ENCODE assay signal across 4 worm cellular contexts in genomic region chrX:15707366-15707892, ce11.
TF ChIP-seq lines count a peak whose summit lies in the region.

No protein-coding gene starts in this region.

TF ChIP-seq in whole organism, L2 larva, 48 proteins besides CTCF, POLR2A, EP300 and RAD21 (continued from another document):
- peak; percentile 51 for TF ChIP-seq nhr-25 (tag; optimal IDR thresholded peaks at IDR 0.05; lab: Kevin White, UChicago)
- no peak for TF ChIP-seq unc-62 (GFP tag; optimal IDR thresholded peaks at IDR 0.05; lab: Kevin White, UChicago)
- peak; percentile 78 for TF ChIP-seq sem-4 (tag; optimal IDR thresholded peaks at IDR 0.05; lab: Kevin White, UChicago)
- no peak for TF ChIP-seq mbf-1 (tag; optimal IDR thresholded peaks at IDR 0.05; lab: Kevin White, UChicago)
- TF ChIP-seq Y55F3AM.14 (GFP tag; optimal IDR thresholded peaks at IDR 0.05; lab: Kevin White, UChicago) = peak; percentile 88
- peak; percentile 73 for TF ChIP-seq mab-5 (tag; optimal IDR thresholded peaks at IDR 0.05; lab: Kevin White, UChicago)
- TF ChIP-seq nhr-129 (tag; optimal IDR thresholded peaks at IDR 0.05; lab: Kevin White, UChicago) = peak; percentile 92
- TF ChIP-seq ztf-4 (tag; optimal IDR thresholded peaks at IDR 0.05; lab: Kevin White, UChicago) = peak; percentile 83
- TF ChIP-seq ceh-82 (tag; optimal IDR thresholded peaks at IDR 0.05; lab: Kevin White, UChicago) = peak; percentile 9
- no peak for TF ChIP-seq nhr-11 (tag; optimal IDR thresholded peaks at IDR 0.05; lab: Kevin White, UChicago)
- no peak for TF ChIP-seq dmd-4 (tag; optimal IDR thresholded peaks at IDR 0.05; lab: Kevin White, UChicago)
- no peak for TF ChIP-seq ama-1 (optimal IDR thresholded peaks at IDR 0.05; lab: Kevin White, UChicago)
- TF ChIP-seq nhr-21 (tag; optimal IDR thresholded peaks at IDR 0.05; lab: Kevin White, UChicago) = peak; percentile 73
- TF ChIP-seq nhr-10 (tag; optimal IDR thresholded peaks at IDR 0.05; lab: Kevin White, UChicago) = peak; percentile 42
- TF ChIP-seq aly-2 (tag; optimal IDR thresholded peaks at IDR 0.05; lab: Kevin White, UChicago) = no peak
- TF ChIP-seq sma-9 (GFP tag; optimal IDR thresholded peaks at IDR 0.05; lab: Kevin White, UChicago) = peak; percentile 98
- peak; percentile 83 for TF ChIP-seq sma-9 (tag; optimal IDR thresholded peaks at IDR 0.05; lab: Kevin White, UChicago)
- TF ChIP-seq fos-1 (tag; optimal IDR thresholded peaks at IDR 0.05; lab: Kevin White, UChicago) = peak; percentile 78
- peak; percentile 88 for TF ChIP-seq egl-27 (tag; optimal IDR thresholded peaks at IDR 0.05; lab: Kevin White, UChicago)
- TF ChIP-seq ztf-11 (tag; optimal IDR thresholded peaks at IDR 0.05; lab: Kevin White, UChicago) = no peak
- peak; percentile 70 for TF ChIP-seq lin-13 (GFP tag; optimal IDR thresholded peaks at IDR 0.05; lab: Kevin White, UChicago)
- peak; percentile 76 for TF ChIP-seq C34F6.9 (tag; optimal IDR thresholded peaks at IDR 0.05; lab: Kevin White, UChicago)
- TF ChIP-seq elt-1 (tag; optimal IDR thresholded peaks at IDR 0.05; lab: Kevin White, UChicago) = no peak
- TF ChIP-seq sma-3 (GFP tag; optimal IDR thresholded peaks at IDR 0.05; lab: Kevin White, UChicago) = peak; percentile 25
- no peak for TF ChIP-seq alr-1 (tag; optimal IDR thresholded peaks at IDR 0.05; lab: Kevin White, UChicago)
TF ChIP-seq in whole organism, L2 larva: peak in this region for 27.

TF ChIP-seq in whole organism, L4 larva, 104 proteins besides CTCF, POLR2A, EP300 and RAD21 (continued from another document and continues in another):
- peak; percentile 76 for TF ChIP-seq nhr-11 (tag; optimal IDR thresholded peaks at IDR 0.05; lab: Kevin White, UChicago)
- TF ChIP-seq mes-2 (tag; optimal IDR thresholded peaks at IDR 0.05; lab: Kevin White, UChicago; ENCODE audit: poor library complexity, severe bottlenecking) = peak; percentile 55
- TF ChIP-seq madf-5 (GFP tag; IDR thresholded peaks at IDR 0.05; lab: Robert Waterston, UW) = no peak
- no peak for TF ChIP-seq F44E2.7 (GFP tag; IDR thresholded peaks at IDR 0.05; lab: Robert Waterston, UW)
- peak; percentile 10 for TF ChIP-seq ztf-7 (tag; optimal IDR thresholded peaks at IDR 0.05; lab: Kevin White, UChicago)
- no peak for TF ChIP-seq sdz-12 (GFP tag; optimal IDR thresholded peaks at IDR 0.05; lab: Kevin White, UChicago)
- TF ChIP-seq hlh-11 (tag; optimal IDR thresholded peaks at IDR 0.05; lab: Kevin White, UChicago) = peak; percentile 95
- TF ChIP-seq zag-1 (tag; optimal IDR thresholded peaks at IDR 0.05; lab: Kevin White, UChicago) = no peak
- TF ChIP-seq daf-16 (GFP tag; optimal IDR thresholded peaks at IDR 0.05; lab: Kevin White, UChicago) = peak in 1 of 2 experiments; percentile 74
- peak; percentile 55 for TF ChIP-seq daf-16 (tag; optimal IDR thresholded peaks at IDR 0.05; lab: Kevin White, UChicago)
- no peak for TF ChIP-seq nhr-41 (GFP tag; IDR thresholded peaks at IDR 0.05; lab: Robert Waterston, UW)
- TF ChIP-seq R02D3.7 (tag; optimal IDR thresholded peaks at IDR 0.05; lab: Kevin White, UChicago) = no peak
- TF ChIP-seq ama-1 (optimal IDR thresholded peaks at IDR 0.05; lab: Kevin White, UChicago) = no peak
- no peak for TF ChIP-seq Y48G9A.11 (GFP tag; IDR thresholded peaks at IDR 0.05; lab: Robert Waterston, UW)
- TF ChIP-seq dve-1 (tag; optimal IDR thresholded peaks at IDR 0.05; lab: Kevin White, UChicago; ENCODE audit: insufficient read depth) = peak; percentile 72
- no peak for TF ChIP-seq spr-3 (GFP tag; optimal IDR thresholded peaks at IDR 0.05; lab: Kevin White, UChicago)
- TF ChIP-seq ceh-82 (tag; optimal IDR thresholded peaks at IDR 0.05; lab: Kevin White, UChicago) = no peak
- TF ChIP-seq php-3 (GFP tag; IDR thresholded peaks at IDR 0.05; lab: Robert Waterston, UW) = no peak
- TF ChIP-seq ztf-11 (tag; optimal IDR thresholded peaks at IDR 0.05; lab: Kevin White, UChicago) = no peak
- TF ChIP-seq nhr-111 (GFP tag; optimal IDR thresholded peaks at IDR 0.05; lab: Kevin White, UChicago) = no peak
- peak; percentile 15 for TF ChIP-seq ces-1 (GFP tag; optimal IDR thresholded peaks at IDR 0.05; lab: Kevin White, UChicago)
- peak; percentile 77 for TF ChIP-seq mxl-3 (GFP tag; optimal IDR thresholded peaks at IDR 0.05; lab: Kevin White, UChicago)
- TF ChIP-seq set-16 (GFP tag; IDR thresholded peaks at IDR 0.05; lab: Robert Waterston, UW) = peak; percentile 92
- no peak for TF ChIP-seq snpc-1.2 (GFP tag; IDR thresholded peaks at IDR 0.05; lab: Robert Waterston, UW)
- TF ChIP-seq lin-1 (GFP tag; IDR thresholded peaks at IDR 0.05; lab: Robert Waterston, UW) = no peak
- peak; percentile 51 for TF ChIP-seq nhr-28 (tag; optimal IDR thresholded peaks at IDR 0.05; lab: Kevin White, UChicago)
- TF ChIP-seq ceh-28 (tag; optimal IDR thresholded peaks at IDR 0.05; lab: Kevin White, UChicago) = peak; percentile 59
- no peak for TF ChIP-seq spr-1 (tag; optimal IDR thresholded peaks at IDR 0.05; lab: Kevin White, UChicago)
- peak; percentile 67 to 95 for TF ChIP-seq mdl-1 (tag; optimal IDR thresholded peaks at IDR 0.05; lab: Kevin White, UChicago)
- TF ChIP-seq jun-1 (tag; optimal IDR thresholded peaks at IDR 0.05; lab: Kevin White, UChicago) = peak; percentile 63
- TF ChIP-seq T20F7.1 (GFP tag; optimal IDR thresholded peaks at IDR 0.05; lab: Kevin White, UChicago) = peak; percentile 53
- no peak for TF ChIP-seq daf-12 (tag; optimal IDR thresholded peaks at IDR 0.05; lab: Kevin White, UChicago)
- TF ChIP-seq gei-8 (GFP tag; optimal IDR thresholded peaks at IDR 0.05; lab: Kevin White, UChicago) = peak; percentile 54
- TF ChIP-seq egl-43 (GFP tag; IDR thresholded peaks at IDR 0.05; lab: Robert Waterston, UW) = peak; percentile 88
- no peak for TF ChIP-seq ceh-44 (GFP tag; IDR thresholded peaks at IDR 0.05; lab: Robert Waterston, UW)
- no peak for TF ChIP-seq unc-39 (tag; optimal IDR thresholded peaks at IDR 0.05; lab: Kevin White, UChicago)
- peak; percentile 84 for TF ChIP-seq tra-1 (GFP tag; IDR thresholded peaks at IDR 0.05; lab: Robert Waterston, UW)
- TF ChIP-seq lin-13 (GFP tag; optimal IDR thresholded peaks at IDR 0.05; lab: Kevin White, UChicago) = peak; percentile 21

TF ChIP-seq in whole organism, late embryonic, 69 proteins besides CTCF, POLR2A, EP300 and RAD21 (continued from another document):
- no peak for TF ChIP-seq mec-3 (tag; optimal IDR thresholded peaks at IDR 0.05; lab: Kevin White, UChicago; ENCODE audit: borderline replicate concordance)
- TF ChIP-seq hlh-6 (tag; optimal IDR thresholded peaks at IDR 0.05; lab: Kevin White, UChicago) = peak; percentile 64
- peak; percentile 90 for TF ChIP-seq rnt-1 (tag; optimal IDR thresholded peaks at IDR 0.05; lab: Kevin White, UChicago)
- peak; percentile 14 for TF ChIP-seq fax-1 (tag; optimal IDR thresholded peaks at IDR 0.05; lab: Kevin White, UChicago)
- TF ChIP-seq ets-4 (tag; optimal IDR thresholded peaks at IDR 0.05; lab: Kevin White, UChicago) = peak; percentile 59
- peak; percentile 86 for TF ChIP-seq sdc-2 (tag; optimal IDR thresholded peaks at IDR 0.05; lab: Kevin White, UChicago)
- TF ChIP-seq ceh-34 (tag; optimal IDR thresholded peaks at IDR 0.05; lab: Kevin White, UChicago) = peak; percentile 97
- peak; percentile 26 for TF ChIP-seq gmeb-2 (tag; optimal IDR thresholded peaks at IDR 0.05; lab: Kevin White, UChicago)
- TF ChIP-seq unc-3 (GFP tag; conservative IDR thresholded peaks at IDR 0.05; lab: Robert Waterston, UW) = peak; percentile 39; the same call in 1 of the 2 replicates
- no peak for TF ChIP-seq unc-3 (tag; optimal IDR thresholded peaks at IDR 0.05; lab: Kevin White, UChicago)
- TF ChIP-seq pax-1 (tag; optimal IDR thresholded peaks at IDR 0.05; lab: Kevin White, UChicago) = no peak
- peak; percentile 59 for TF ChIP-seq K09A11.1 (tag; optimal IDR thresholded peaks at IDR 0.05; lab: Kevin White, UChicago; ENCODE audit: insufficient read depth)
- TF ChIP-seq F13H6.1 (tag; optimal IDR thresholded peaks at IDR 0.05; lab: Kevin White, UChicago) = peak; percentile 92
- TF ChIP-seq ceh-30 (tag; optimal IDR thresholded peaks at IDR 0.05; lab: Kevin White, UChicago) = peak; percentile 63
- TF ChIP-seq unc-55 (GFP tag; optimal IDR thresholded peaks at IDR 0.05; lab: Kevin White, UChicago) = peak; percentile 63
- peak; percentile 75 for TF ChIP-seq pros-1 (tag; optimal IDR thresholded peaks at IDR 0.05; lab: Kevin White, UChicago)

TF ChIP-seq in whole organism, mixed stage, embryonic, 35 proteins besides CTCF, POLR2A, EP300 and RAD21 (continued from another document):
- peak; percentile 62 for TF ChIP-seq ztf-11 (tag; optimal IDR thresholded peaks at IDR 0.05; lab: Kevin White, UChicago)
- peak; percentile 81 for TF ChIP-seq elt-1 (tag; optimal IDR thresholded peaks at IDR 0.05; lab: Kevin White, UChicago; ENCODE audit: borderline replicate concordance, insufficient read depth)
- TF ChIP-seq nhr-237 (tag; optimal IDR thresholded peaks at IDR 0.05; lab: Kevin White, UChicago) = no peak
- no peak for TF ChIP-seq sem-2 (GFP tag; optimal IDR thresholded peaks at IDR 0.05; lab: Kevin White, UChicago)
- peak; percentile 22 for TF ChIP-seq elt-3 (tag; optimal IDR thresholded peaks at IDR 0.05; lab: Kevin White, UChicago)
